Fruit fly (Drosophila melanogaster) whole organism, prepupa: Measurements from ENCODE around the gene Usp5.
A peak's percentile ranks its signal among the peaks of the same experiment; 100 is the strongest.

Experiments used
- Blimp-1 ChIP-seq: fragments of 200-800 bp; sonication (Bioruptor generic); optimal IDR thresholded peaks from 3 replicates; lab custom pipeline; 2017; ENCODE audit warnings: missing biosample characterization, missing genetic modification characterization, mild to moderate bottlenecking, moderate library complexity, missing genetic modification reagents
- CG10631 ChIP-seq: fragments of 200-800 bp; sonication (Bioruptor generic); optimal IDR thresholded peaks from 2 replicates; lab custom pipeline; 2016; ENCODE audit warnings: missing biosample characterization, missing genetic modification characterization
- CG11762 ChIP-seq: fragments of 200-800 bp; sonication (Bioruptor generic); optimal IDR thresholded peaks from 3 replicates; lab custom pipeline; 2016; ENCODE audit warnings: missing biosample characterization, missing genetic modification characterization; ENCODE audit not compliant: insufficient read depth
- CG15336 ChIP-seq: fragments of 200-800 bp; sonication (Bioruptor generic); IDR thresholded peaks from 2 replicates; pipeline ENCODE4 v1.3.6; 2022; ENCODE audit warnings: missing biosample characterization, missing genetic modification characterization
- CG31627 ChIP-seq: fragments of 200-800 bp; sonication (Bioruptor generic); optimal IDR thresholded peaks from 3 replicates; lab custom pipeline; 2016; ENCODE audit warnings: missing biosample characterization, missing genetic modification characterization
- CG32006 ChIP-seq: fragments of 200-800 bp; sonication (Bioruptor generic); optimal IDR thresholded peaks from 3 replicates; lab custom pipeline; 2017; ENCODE audit warnings: missing biosample characterization, mild to moderate bottlenecking, missing genetic modification characterization
- CG34406 ChIP-seq: fragments of 200-800 bp; sonication (Bioruptor generic); optimal IDR thresholded peaks from 3 replicates; lab custom pipeline; 2016; ENCODE audit warnings: missing biosample characterization, missing genetic modification characterization
- CG3919 ChIP-seq: fragments of 200-800 bp; sonication (Bioruptor generic); optimal IDR thresholded peaks from 3 replicates; lab custom pipeline; 2016; ENCODE audit warnings: missing biosample characterization, missing genetic modification characterization
- CG4318 ChIP-seq: fragments of 200-800 bp; sonication (Bioruptor generic); optimal IDR thresholded peaks from 3 replicates; lab custom pipeline; 2017; ENCODE audit warnings: missing biosample characterization, mild to moderate bottlenecking, missing genetic modification characterization
- CG6163 ChIP-seq: fragments of 200-800 bp; sonication (Bioruptor generic); IDR thresholded peaks from 3 replicates; pipeline ENCODE4 v1.3.6; 2022; ENCODE audit warnings: missing biosample characterization, missing genetic modification characterization
- CG6276 ChIP-seq: fragments of 200-800 bp; sonication (Bioruptor generic); optimal IDR thresholded peaks from 2 replicates; lab custom pipeline; 2017; ENCODE audit warnings: missing biosample characterization, mild to moderate bottlenecking, missing genetic modification characterization
- CG6792 ChIP-seq: fragments of 200-800 bp; sonication (Bioruptor generic); optimal IDR thresholded peaks from 3 replicates; lab custom pipeline; 2016; ENCODE audit warnings: missing biosample characterization, missing genetic modification characterization
- CG6808 ChIP-seq: fragments of 200-800 bp; sonication (Bioruptor generic); optimal IDR thresholded peaks from 3 replicates; lab custom pipeline; 2017; ENCODE audit warnings: missing biosample characterization, missing genetic modification characterization, mild to moderate bottlenecking, moderate library complexity, missing genetic modification reagents
- CG6854 ChIP-seq: fragments of 200-800 bp; sonication (Bioruptor generic); optimal IDR thresholded peaks from 2 replicates; lab custom pipeline; 2017; ENCODE audit warnings: missing biosample characterization, mild to moderate bottlenecking, missing genetic modification characterization
- CG7368 ChIP-seq: fragments of 200-800 bp; sonication (Bioruptor generic); optimal IDR thresholded peaks from 3 replicates; lab custom pipeline; 2016; ENCODE audit warnings: missing biosample characterization, missing genetic modification characterization
- CG8119 ChIP-seq: fragments of 200-800 bp; sonication (Bioruptor generic); IDR thresholded peaks from 3 replicates; pipeline ENCODE4 v1.3.6; 2022; ENCODE audit warnings: missing biosample characterization, missing genetic modification characterization
- CG8319 ChIP-seq: fragments of 200-800 bp; sonication (Bioruptor generic); optimal IDR thresholded peaks from 3 replicates; lab custom pipeline; 2016; ENCODE audit warnings: missing biosample characterization, missing genetic modification characterization
- CG8632 ChIP-seq: fragments of 200-800 bp; sonication (Bioruptor generic); optimal IDR thresholded peaks from 3 replicates; lab custom pipeline; 2016; ENCODE audit warnings: missing biosample characterization, missing genetic modification characterization
- CG9139 ChIP-seq: fragments of 200-800 bp; sonication (Bioruptor generic); optimal IDR thresholded peaks from 3 replicates; lab custom pipeline; 2017; ENCODE audit warnings: missing biosample characterization, mild to moderate bottlenecking, missing genetic modification characterization
- Eip78C ChIP-seq: fragments of 200-800 bp; sonication (Bioruptor generic); peaks from one replicate; lab custom pipeline; 2016; ENCODE audit warnings: missing biosample characterization, missing genetic modification characterization
- Eip93F ChIP-seq: fragments of 200-800 bp; sonication (Bioruptor generic); optimal IDR thresholded peaks from 2 replicates; lab custom pipeline; 2016; ENCODE audit warnings: missing biosample characterization, mild to moderate bottlenecking, missing genetic modification characterization
- Gug ChIP-seq: fragments of 200-800 bp; sonication (Bioruptor generic); IDR thresholded peaks from 2 replicates; pipeline ENCODE4 v1.3.6; 2022; ENCODE audit warnings: missing biosample characterization, missing genetic modification characterization
- Hr38 ChIP-seq: sonication (Bioruptor generic); optimal IDR thresholded peaks from 2 replicates; lab custom pipeline; 2016; ENCODE audit warnings: missing biosample characterization, missing genetic modification characterization
- Hr39 ChIP-seq: fragments of 200-800 bp; sonication (Bioruptor generic); optimal IDR thresholded peaks from 2 replicates; lab custom pipeline; 2016; ENCODE audit warnings: missing biosample characterization, missing genetic modification characterization
- Hr4 ChIP-seq: fragments of 200-800 bp; sonication (Bioruptor generic); optimal IDR thresholded peaks from 3 replicates; lab custom pipeline; 2016; ENCODE audit warnings: missing biosample characterization, missing genetic modification characterization
- Smox ChIP-seq: fragments of 200-800 bp; sonication (Bioruptor generic); optimal IDR thresholded peaks from 3 replicates; lab custom pipeline; 2016; ENCODE audit warnings: missing biosample characterization, missing genetic modification characterization
- achi ChIP-seq: fragments of 200-800 bp; sonication (Bioruptor generic); optimal IDR thresholded peaks from 3 replicates; lab custom pipeline; 2016; ENCODE audit warnings: missing biosample characterization, missing genetic modification characterization
- cyc ChIP-seq: fragments of 200-800 bp; sonication (Bioruptor generic); optimal IDR thresholded peaks from 3 replicates; lab custom pipeline; 2016; ENCODE audit warnings: missing biosample characterization, missing genetic modification characterization
- dac ChIP-seq: fragments of 200-800 bp; sonication (Bioruptor generic); optimal IDR thresholded peaks from 2 replicates; lab custom pipeline; 2017; ENCODE audit warnings: missing biosample characterization, mild to moderate bottlenecking, missing genetic modification characterization
- dsx ChIP-seq: fragments of 200-800 bp; optimal IDR thresholded peaks from 3 replicates; lab custom pipeline; 2019; ENCODE audit warnings: missing biosample characterization, mild to moderate bottlenecking, missing genetic modification characterization, moderate library complexity; ENCODE audit not compliant: poor library complexity, severe bottlenecking
- eg ChIP-seq: fragments of 200-800 bp; sonication (Bioruptor generic); IDR thresholded peaks from 3 replicates; pipeline ENCODE4 v1.3.6; 2022; ENCODE audit warnings: missing biosample characterization, missing genetic modification characterization
- fd85E ChIP-seq: fragments of 200-800 bp; sonication (Bioruptor generic); optimal IDR thresholded peaks from 3 replicates; lab custom pipeline; 2016; ENCODE audit warnings: missing biosample characterization, missing genetic modification characterization
- fkh ChIP-seq: fragments of 200-800 bp; sonication (Bioruptor generic); optimal IDR thresholded peaks from 3 replicates; lab custom pipeline; 2017; ENCODE audit warnings: missing biosample characterization, mild to moderate bottlenecking, missing genetic modification characterization, moderate library complexity
- net ChIP-seq: fragments of 200-800 bp; sonication (Bioruptor generic); optimal IDR thresholded peaks from 3 replicates; lab custom pipeline; 2016; ENCODE audit warnings: missing biosample characterization, missing genetic modification characterization
- pdm3 ChIP-seq: fragments of 200-800 bp; sonication (Bioruptor generic); optimal IDR thresholded peaks from 3 replicates; lab custom pipeline; 2016; ENCODE audit warnings: missing biosample characterization, missing genetic modification characterization
- salr ChIP-seq, 2 experiments: fragments of 200-800 bp; sonication (Bioruptor generic); optimal IDR thresholded peaks; 3 replicates each; lab custom pipeline; 2016 to 2018; ENCODE audit warnings: missing biosample characterization in 2 of 2, missing genetic modification characterization in 2 of 2, mild to moderate bottlenecking in 1 of 2
- ss ChIP-seq, 2 experiments: fragments of 200-800 bp; sonication (Bioruptor generic); optimal IDR thresholded peaks; 2 replicates in 1 of 2; 3 replicates in 1 of 2; lab custom pipeline; 2017 to 2018; ENCODE audit warnings: mild to moderate bottlenecking in 2 of 2, missing biosample characterization in 2 of 2, missing genetic modification characterization in 2 of 2, moderate library complexity in 1 of 2
- svp ChIP-seq: fragments of 200-800 bp; sonication (Bioruptor generic); peaks from one replicate; lab custom pipeline; 2016; ENCODE audit warnings: missing biosample characterization, missing genetic modification characterization
- topi ChIP-seq: fragments of 200-800 bp; sonication (Bioruptor generic); optimal IDR thresholded peaks from 3 replicates; lab custom pipeline; 2016; ENCODE audit warnings: missing biosample characterization, missing genetic modification characterization

The Usp5 gene

DNA sequence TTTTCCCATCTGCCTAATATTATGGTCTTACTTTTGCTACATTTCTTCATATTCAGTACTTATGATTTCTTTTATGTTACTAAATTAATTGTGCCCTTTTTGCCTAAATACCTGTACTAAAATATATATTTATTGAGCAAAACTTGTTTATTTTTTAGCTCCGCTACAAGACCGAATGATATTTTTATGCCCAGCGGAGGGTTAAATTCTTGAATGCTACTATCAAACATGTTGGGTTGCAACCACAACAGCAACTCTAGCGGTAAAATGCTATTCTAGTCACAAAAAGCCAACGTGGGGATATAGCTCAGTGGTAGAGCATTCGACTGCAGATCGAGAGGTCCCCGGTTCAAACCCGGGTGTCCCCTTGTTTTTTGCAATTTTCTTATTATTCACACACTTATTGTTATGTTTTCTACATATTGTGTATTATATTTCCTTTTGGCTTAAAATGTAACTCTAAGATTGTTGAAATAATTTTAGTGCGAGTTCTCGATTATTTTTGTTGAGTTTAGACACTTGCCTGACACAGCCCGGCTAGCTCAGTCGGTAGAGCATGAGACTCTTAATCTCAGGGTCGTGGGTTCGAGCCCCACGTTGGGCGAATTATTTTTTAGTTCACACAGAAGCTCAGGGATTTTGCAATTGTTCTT, 52.0 kb downstream of the Usp5 start (continued):
- TF ChIP-seq CG10631 (GFP tag; lab: Kevin White, UChicago) (peak; percentile 22), CG6808 (GFP tag; lab: Kevin White, UChicago) (peak; percentile 58), salr (GFP tag; optimal IDR thresholded peaks at IDR 0.05; lab: Kevin White, UChicago) (no peak), CG8119 (GFP tag; lab: Robert Waterston, UW) (peak; percentile 62; the same call in 2 of the 3 replicates), Blimp-1 (GFP tag; lab: Kevin White, UChicago) (no peak), CG32006 (GFP tag; lab: Kevin White, UChicago) (no peak), pdm3 (GFP tag; lab: Kevin White, UChicago) (no peak), CG3919 (GFP tag; lab: Kevin White, UChicago) (peak; percentile 43), ss (GFP tag; optimal IDR thresholded peaks at IDR 0.05; lab: Kevin White, UChicago) (peak in 1 of 2 experiments; percentile 39), cyc (GFP tag; lab: Kevin White, UChicago) (peak; percentile 15), Eip93F (GFP tag; lab: Kevin White, UChicago) (peak; percentile 46), fd85E (no peak), CG7368 (GFP tag; lab: Kevin White, UChicago) (peak; percentile 12), CG6276 (GFP tag; lab: Kevin White, UChicago) (no peak), CG15336 (GFP tag; lab: Robert Waterston, UW) (0 out of 2 replicates have a peak, but pooled peaks have one; percentile 43), net (GFP tag; lab: Kevin White, UChicago) (no peak), Gug (GFP tag; lab: Robert Waterston, UW) (no peak), CG9139 (GFP tag; lab: Kevin White, UChicago) (no peak), Smox (GFP tag; lab: Kevin White, UChicago) (no peak), CG4318 (GFP tag; lab: Kevin White, UChicago) (no peak), CG6854 (GFP tag; lab: Kevin White, UChicago) (no peak), CG31627 (GFP tag; lab: Kevin White, UChicago) (no peak), eg (GFP tag; lab: Robert Waterston, UW) (peak; percentile 45; the same call in 1 of the 3 replicates), dac (no peak), achi (peak; percentile 51), CG8632 (GFP tag; lab: Kevin White, UChicago) (no peak), fkh (no peak), CG34406 (GFP tag; lab: Kevin White, UChicago) (no peak), CG8319 (GFP tag; lab: Kevin White, UChicago) (no peak), Hr4 (GFP tag; lab: Kevin White, UChicago) (no peak), svp (GFP tag; lab: Kevin White, UChicago) (peak; percentile 82), CG6792 (GFP tag; lab: Kevin White, UChicago) (no peak), Hr38 (GFP tag; lab: Kevin White, UChicago) (no peak), dsx (GFP tag; lab: Kevin White, UChicago) (peak; percentile 32)

DNA sequence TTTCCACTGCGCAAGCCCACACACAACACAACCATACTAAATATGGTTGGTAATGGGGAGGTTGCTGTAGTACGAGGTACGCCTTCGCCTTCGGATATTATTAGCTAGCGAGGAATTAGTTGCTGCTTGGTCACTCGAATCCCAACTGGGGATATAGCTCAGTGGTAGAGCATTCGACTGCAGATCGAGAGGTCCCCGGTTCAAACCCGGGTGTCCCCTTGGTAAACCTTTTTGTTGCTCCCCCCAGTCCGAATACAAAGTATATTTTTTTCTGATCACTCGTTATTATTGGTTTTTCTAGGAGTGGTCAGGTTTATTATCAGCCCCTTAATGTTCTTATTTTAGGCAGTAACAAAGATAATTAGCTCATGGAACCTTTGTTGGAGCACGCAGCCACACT, 52.6 kb downstream of the Usp5 start:
- TF ChIP-seq dsx (GFP tag; lab: Kevin White, UChicago) (peak; percentile 33), CG6854 (GFP tag; lab: Kevin White, UChicago) (no peak), CG6808 (GFP tag; lab: Kevin White, UChicago) (no peak), Gug (GFP tag; lab: Robert Waterston, UW) (no peak), CG6163 (peak; percentile 30; the same call in 2 of the 3 replicates), CG4318 (GFP tag; lab: Kevin White, UChicago) (no peak), Eip78C (peak; percentile 34), CG31627 (GFP tag; lab: Kevin White, UChicago) (no peak), fkh (no peak), Hr38 (GFP tag; lab: Kevin White, UChicago) (no peak), topi (no peak), salr (GFP tag; optimal IDR thresholded peaks at IDR 0.05; lab: Kevin White, UChicago) (no peak), Hr4 (GFP tag; lab: Kevin White, UChicago) (no peak), Hr39 (GFP tag; lab: Kevin White, UChicago) (no peak), eg (GFP tag; lab: Robert Waterston, UW) (peak; percentile 4; the same call in 1 of the 3 replicates), CG8632 (GFP tag; lab: Kevin White, UChicago) (no peak), CG11762 (GFP tag; lab: Kevin White, UChicago) (no peak), Eip93F (GFP tag; lab: Kevin White, UChicago) (no peak)
- TF ChIP-seq, all 60 proteins: peak for 4
